Fruit fly (Drosophila melanogaster) whole organism, embryonic: ENCODE results near the gene E2f1.

ENCODE experiments used
- Aef1 ChIP-seq: fragments of 200-800 bp; sonication (Bioruptor generic); IDR thresholded peaks from 3 replicates; pipeline ENCODE4 v1.3.6; 2022; ENCODE audit warnings: missing biosample characterization, missing genetic modification characterization
- Antp ChIP-seq: fragments of 200-800 bp; sonication (Bioruptor generic); optimal IDR thresholded peaks from 3 replicates; lab custom pipeline; 2016; ENCODE audit warnings: missing biosample characterization, missing genetic modification characterization
- BEAF-32 ChIP-seq: fragments of 200-800 bp; sonication (Bioruptor generic); optimal IDR thresholded peaks from 3 replicates; lab custom pipeline; 2017; ENCODE audit warnings: missing biosample characterization, missing genetic modification characterization, mild to moderate bottlenecking, moderate library complexity, missing genetic modification reagents
- BtbVII ChIP-seq: fragments of 200-800 bp; sonication (Bioruptor generic); optimal IDR thresholded peaks from 3 replicates; lab custom pipeline; 2017; ENCODE audit warnings: missing biosample characterization, mild to moderate bottlenecking, missing genetic modification characterization
- CG10147 ChIP-seq: fragments of 200-800 bp; sonication (Bioruptor generic); optimal IDR thresholded peaks from 2 replicates; lab custom pipeline; 2019; ENCODE audit warnings: missing biosample characterization, mild to moderate bottlenecking, missing genetic modification characterization, moderate library complexity
- CG1024 ChIP-seq: fragments of 200-800 bp; sonication (Bioruptor generic); IDR thresholded peaks from 2 replicates; pipeline ENCODE4 v1.3.6; 2022; ENCODE audit warnings: missing biosample characterization, missing genetic modification characterization
- CG11093 ChIP-seq: fragments of 200-800 bp; sonication (Bioruptor generic); IDR thresholded peaks from 3 replicates; pipeline ENCODE4 v1.3.6; 2022; ENCODE audit warnings: missing biosample characterization, missing genetic modification characterization
- CG12219 ChIP-seq: fragments of 200-800 bp; sonication (Bioruptor generic); optimal IDR thresholded peaks from 3 replicates; lab custom pipeline; 2018; ENCODE audit warnings: missing biosample characterization, mild to moderate bottlenecking, missing genetic modification characterization
- CG12659 ChIP-seq: fragments of 200-800 bp; sonication (Bioruptor generic); optimal IDR thresholded peaks from 3 replicates; lab custom pipeline; 2017; ENCODE audit warnings: mild to moderate bottlenecking, missing biosample characterization, missing genetic modification reagents, missing genetic modification characterization
- CG13894 ChIP-seq: fragments of 200-800 bp; sonication (Bioruptor generic); optimal IDR thresholded peaks from 3 replicates; lab custom pipeline; 2018; ENCODE audit warnings: missing biosample characterization, mild to moderate bottlenecking, missing genetic modification characterization, moderate library complexity
- CG14860 ChIP-seq: fragments of 200-800 bp; sonication (Bioruptor generic); IDR thresholded peaks from 3 replicates; pipeline ENCODE4 v1.3.6; 2022; ENCODE audit warnings: missing biosample characterization, missing genetic modification characterization; ENCODE audit not compliant: partially characterized antibody
- CG16815 ChIP-seq: fragments of 200-800 bp; sonication (Bioruptor generic); optimal IDR thresholded peaks from 3 replicates; lab custom pipeline; 2017; ENCODE audit warnings: missing biosample characterization, mild to moderate bottlenecking, missing genetic modification characterization
- CG17186 ChIP-seq: fragments of 200-800 bp; sonication (Bioruptor generic); optimal IDR thresholded peaks from 3 replicates; lab custom pipeline; 2017; ENCODE audit warnings: missing biosample characterization, missing genetic modification reagents, missing genetic modification characterization
- CG18262 ChIP-seq: fragments of 200-800 bp; optimal IDR thresholded peaks from 3 replicates; lab custom pipeline; 2019; ENCODE audit warnings: missing biosample characterization, mild to moderate bottlenecking, missing genetic modification characterization, moderate library complexity
- CG2678 ChIP-seq: fragments of 200-800 bp; sonication (Bioruptor generic); optimal IDR thresholded peaks from 3 replicates; lab custom pipeline; 2019; ENCODE audit warnings: missing biosample characterization, mild to moderate bottlenecking, missing genetic modification characterization, moderate library complexity
- CG2712 ChIP-seq: fragments of 200-800 bp; optimal IDR thresholded peaks from 3 replicates; lab custom pipeline; 2019; ENCODE audit warnings: missing biosample characterization, mild to moderate bottlenecking, missing genetic modification characterization, moderate library complexity
- CG3065 ChIP-seq: fragments of 200-800 bp; sonication (Bioruptor generic); optimal IDR thresholded peaks from 2 replicates; lab custom pipeline; 2016; ENCODE audit warnings: missing biosample characterization, missing genetic modification characterization
- CG3281 ChIP-seq: fragments of 200-800 bp; sonication (Bioruptor generic); optimal IDR thresholded peaks from 3 replicates; lab custom pipeline; 2017; ENCODE audit warnings: missing biosample characterization, mild to moderate bottlenecking, missing genetic modification characterization
- CG3995 ChIP-seq: fragments of 200-800 bp; sonication (Bioruptor generic); optimal IDR thresholded peaks from 3 replicates; lab custom pipeline; 2016; ENCODE audit warnings: missing biosample characterization, missing genetic modification characterization
- CG4707 ChIP-seq: fragments of 200-800 bp; sonication (Bioruptor generic); optimal IDR thresholded peaks from 2 replicates; lab custom pipeline; 2018; ENCODE audit warnings: missing biosample characterization, mild to moderate bottlenecking, missing genetic modification characterization, moderate library complexity
- CG6254 ChIP-seq: fragments of 200-800 bp; sonication (Bioruptor generic); optimal IDR thresholded peaks from 3 replicates; lab custom pipeline; 2017; ENCODE audit warnings: mild to moderate bottlenecking, missing biosample characterization, missing genetic modification reagents, missing genetic modification characterization
- CG6854 ChIP-seq: fragments of 200-800 bp; sonication (Bioruptor generic); optimal IDR thresholded peaks from 3 replicates; lab custom pipeline; 2017; ENCODE audit warnings: missing biosample characterization, mild to moderate bottlenecking, missing genetic modification characterization
- CG7786 ChIP-seq: fragments of 200-800 bp; sonication (Bioruptor generic); optimal IDR thresholded peaks from 2 replicates; lab custom pipeline; 2016; ENCODE audit warnings: missing biosample characterization, missing genetic modification characterization
- CG8765 ChIP-seq: fragments of 200-800 bp; sonication (Bioruptor generic); IDR thresholded peaks from 2 replicates; pipeline ENCODE4 v1.3.6; 2022; ENCODE audit warnings: missing biosample characterization, missing genetic modification characterization
- CG9437 ChIP-seq: fragments of 200-800 bp; sonication (Bioruptor generic); optimal IDR thresholded peaks from 2 replicates; lab custom pipeline; 2018; ENCODE audit warnings: missing biosample characterization, mild to moderate bottlenecking, missing genetic modification characterization
- CHES-1-like ChIP-seq: fragments of 200-800 bp; sonication (Bioruptor generic); optimal IDR thresholded peaks from 2 replicates; lab custom pipeline; 2016; ENCODE audit warnings: missing biosample characterization, missing genetic modification characterization
- CkIIα-i1 ChIP-seq: fragments of 200-800 bp; sonication (Bioruptor generic); IDR thresholded peaks from 2 replicates; pipeline ENCODE4 v1.3.6; 2022; ENCODE audit warnings: missing biosample characterization, missing genetic modification characterization
- CoRest ChIP-seq: fragments of 200-800 bp; sonication (Bioruptor generic); optimal IDR thresholded peaks from 3 replicates; lab custom pipeline; 2018; ENCODE audit warnings: missing biosample characterization, mild to moderate bottlenecking, missing genetic modification characterization, moderate library complexity
- Dip2 ChIP-seq: fragments of 200-800 bp; sonication (Bioruptor generic); IDR thresholded peaks from 2 replicates; pipeline ENCODE4 v1.3.6; 2022; ENCODE audit warnings: missing biosample characterization, missing genetic modification characterization
- Elba2 ChIP-seq: fragments of 200-800 bp; sonication (Bioruptor generic); optimal IDR thresholded peaks from 3 replicates; lab custom pipeline; 2016; ENCODE audit warnings: missing biosample characterization, missing genetic modification characterization
- Fer1 ChIP-seq: fragments of 200-800 bp; sonication (Bioruptor generic); optimal IDR thresholded peaks from 2 replicates; lab custom pipeline; 2017; ENCODE audit warnings: missing biosample characterization, mild to moderate bottlenecking, missing genetic modification characterization
- Gsc ChIP-seq: fragments of 200-800 bp; sonication (Bioruptor generic); IDR thresholded peaks from 2 replicates; pipeline ENCODE4 v1.3.6; 2022; ENCODE audit warnings: missing biosample characterization, missing genetic modification characterization
- H2.0 ChIP-seq: fragments of 200-800 bp; sonication (Bioruptor generic); IDR thresholded peaks from 2 replicates; pipeline ENCODE4 v1.3.6; 2022; ENCODE audit warnings: missing biosample characterization, missing genetic modification characterization
- HLH3B ChIP-seq: fragments of 200-800 bp; sonication (Bioruptor generic); IDR thresholded peaks from 2 replicates; pipeline ENCODE4 v1.3.6; 2022; ENCODE audit warnings: missing biosample characterization, missing genetic modification characterization
- Hmx ChIP-seq: fragments of 200-800 bp; sonication (Bioruptor generic); optimal IDR thresholded peaks from 2 replicates; lab custom pipeline; 2016; ENCODE audit warnings: missing biosample characterization, missing genetic modification characterization
- Nf-YB ChIP-seq: fragments of 200-800 bp; sonication (Bioruptor generic); optimal IDR thresholded peaks from 3 replicates; lab custom pipeline; 2019; ENCODE audit warnings: missing biosample characterization, mild to moderate bottlenecking, missing genetic modification characterization, moderate library complexity
- Sin3A ChIP-seq: fragments of >200 bp; optimal IDR thresholded peaks from 2 replicates; lab custom pipeline; 2018
- Tbp ChIP-seq: fragments of >200 bp; optimal IDR thresholded peaks from 2 replicates; lab custom pipeline; 2018; ENCODE audit warnings: missing biosample characterization, missing genetic modification characterization
- ap ChIP-seq: fragments of 200-800 bp; sonication (Bioruptor generic); IDR thresholded peaks from 2 replicates; pipeline ENCODE4 v1.3.6; 2022; ENCODE audit warnings: missing biosample characterization, missing genetic modification characterization
- ara ChIP-seq: fragments of 200-800 bp; sonication (Bioruptor generic); IDR thresholded peaks from 2 replicates; pipeline ENCODE4 v1.3.6; 2022; ENCODE audit warnings: missing biosample characterization, missing genetic modification characterization
- bsh ChIP-seq, 2 experiments: fragments of 200-800 bp; sonication (Bioruptor generic); optimal IDR thresholded peaks; 2 replicates each; lab custom pipeline; 2017 to 2018; ENCODE audit warnings: mild to moderate bottlenecking in 2 of 2, missing biosample characterization in 2 of 2, missing genetic modification characterization in 2 of 2, moderate library complexity in 1 of 2
- cg ChIP-seq: fragments of 200-800 bp; sonication (Bioruptor generic); optimal IDR thresholded peaks from 3 replicates; lab custom pipeline; 2019; ENCODE audit warnings: missing biosample characterization, mild to moderate bottlenecking, missing genetic modification characterization, moderate library complexity
- disco-r ChIP-seq: fragments of 200-800 bp; sonication (Bioruptor generic); optimal IDR thresholded peaks from 2 replicates; lab custom pipeline; 2016; ENCODE audit warnings: missing biosample characterization, missing genetic modification characterization
- fd3F ChIP-seq: fragments of 200-800 bp; sonication (Bioruptor generic); optimal IDR thresholded peaks from 2 replicates; lab custom pipeline; 2018; ENCODE audit warnings: missing biosample characterization, mild to moderate bottlenecking, missing genetic modification characterization, moderate library complexity
- gsb ChIP-seq: fragments of 200-800 bp; sonication (Bioruptor generic); IDR thresholded peaks from 2 replicates; pipeline ENCODE4 v1.3.6; 2022; ENCODE audit warnings: missing biosample characterization, missing genetic modification characterization
- her ChIP-seq: fragments of 200-800 bp; sonication (Bioruptor generic); optimal IDR thresholded peaks from 2 replicates; lab custom pipeline; 2016; ENCODE audit warnings: missing biosample characterization, missing genetic modification characterization
- jigr1 ChIP-seq: fragments of 200-800 bp; sonication (Bioruptor generic); IDR thresholded peaks from 3 replicates; pipeline ENCODE4 v1.3.6; 2022; ENCODE audit warnings: missing biosample characterization, missing genetic modification characterization
- pzg ChIP-seq: fragments of 200-800 bp; sonication (Bioruptor generic); optimal IDR thresholded peaks from 3 replicates; lab custom pipeline; 2018; ENCODE audit warnings: missing biosample characterization, mild to moderate bottlenecking, missing genetic modification characterization, moderate library complexity
- sqz ChIP-seq: fragments of 200-800 bp; sonication (Bioruptor generic); optimal IDR thresholded peaks from 3 replicates; lab custom pipeline; 2018; ENCODE audit warnings: missing biosample characterization, mild to moderate bottlenecking, missing genetic modification characterization
- stc ChIP-seq: fragments of 200-800 bp; sonication (Bioruptor generic); IDR thresholded peaks from 2 replicates; pipeline ENCODE4 v1.3.6; 2022; ENCODE audit warnings: missing biosample characterization, missing genetic modification characterization
- tgo ChIP-seq: fragments of 200-800 bp; sonication (Bioruptor generic); IDR thresholded peaks from 3 replicates; pipeline ENCODE4 v1.3.6; 2022; ENCODE audit warnings: missing biosample characterization, missing genetic modification characterization
- trem ChIP-seq: fragments of 200-800 bp; optimal IDR thresholded peaks from 3 replicates; lab custom pipeline; 2019; ENCODE audit warnings: missing biosample characterization, mild to moderate bottlenecking, missing genetic modification characterization, moderate library complexity
- trh ChIP-seq: fragments of 200-800 bp; sonication (Bioruptor generic); optimal IDR thresholded peaks from 2 replicates; lab custom pipeline; 2016; ENCODE audit warnings: missing biosample characterization, missing genetic modification characterization

The E2f1 gene

DNA sequence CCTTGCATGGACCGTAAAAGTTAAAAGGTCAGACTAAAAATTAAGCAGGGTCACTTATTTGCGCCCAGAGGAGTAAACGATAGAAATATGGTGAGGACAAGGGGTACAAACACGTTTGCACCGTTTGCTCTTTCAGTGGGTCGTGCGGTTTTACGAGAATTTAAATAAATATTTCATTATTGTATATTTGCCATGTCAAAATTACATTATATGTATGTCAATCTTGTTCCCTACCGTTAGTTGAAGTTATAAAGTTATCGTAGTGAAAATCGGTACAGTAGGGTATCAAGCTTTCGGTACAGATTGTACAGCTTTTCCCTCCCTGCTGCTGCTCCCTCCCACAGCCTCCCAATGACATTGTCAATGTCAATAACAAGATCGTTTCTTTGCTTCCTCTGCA, 62.8 kb downstream of the E2f1 start (continued):
- TF ChIP-seq fd3F (GFP tag; lab: Kevin White, UChicago) (no peak), ap (GFP tag; lab: Robert Waterston, UW) (no peak), CG17186 (GFP tag; lab: Kevin White, UChicago) (no peak), Antp (GFP tag; lab: Kevin White, UChicago) (no peak), CG6854 (GFP tag; lab: Kevin White, UChicago) (no peak), CG12659 (GFP tag; lab: Kevin White, UChicago) (peak; percentile 10), CHES-1-like (GFP tag; lab: Kevin White, UChicago) (no peak), CG2712 (peak; percentile 34), sqz (no peak), CG18262 (tag; lab: Kevin White, UChicago) (peak; percentile 31), Dip2 (GFP tag; lab: Robert Waterston, UW) (no peak), CG3065 (no peak), Fer1 (no peak), her (GFP tag; lab: Kevin White, UChicago) (no peak), Sin3A (lab: Kevin White, UChicago) (no peak), trh (GFP tag; lab: Kevin White, UChicago) (no peak), Tbp (GFP tag; lab: Kevin White, UChicago) (no peak), stc (no peak), disco-r (no peak), CG2678 (tag; lab: Kevin White, UChicago) (peak; percentile 21), BtbVII (GFP tag; lab: Kevin White, UChicago) (no peak), Gsc (no peak), CkIIα-i1 (GFP tag; lab: Robert Waterston, UW) (no peak), tgo (GFP tag; lab: Robert Waterston, UW) (no peak), CG7786 (GFP tag; lab: Kevin White, UChicago) (no peak), CG12219 (GFP tag; lab: Kevin White, UChicago) (peak; percentile 23), gsb (GFP tag; lab: Robert Waterston, UW) (no peak), CG14860 (GFP tag; lab: Robert Waterston, UW) (no peak), CG10147 (GFP tag; lab: Kevin White, UChicago) (no peak), CG11093 (GFP tag; lab: Robert Waterston, UW) (no peak), CG6254 (GFP tag; lab: Kevin White, UChicago) (no peak), BEAF-32 (GFP tag; lab: Kevin White, UChicago) (no peak), CG8765 (GFP tag; lab: Robert Waterston, UW) (no peak), CG16815 (GFP tag; lab: Kevin White, UChicago) (no peak), bsh (GFP tag; optimal IDR thresholded peaks at IDR 0.05; lab: Kevin White, UChicago) (peak in 1 of 2 experiments; percentile 63), Hmx (GFP tag; lab: Kevin White, UChicago) (no peak), CoRest (peak; percentile 14), HLH3B (GFP tag; lab: Robert Waterston, UW) (0 out of 2 replicates have a peak, but pooled peaks have one; percentile 40), trem (tag; lab: Kevin White, UChicago) (peak; percentile 12), CG3995 (GFP tag; lab: Kevin White, UChicago) (no peak), cg (GFP tag; lab: Kevin White, UChicago) (no peak), jigr1 (GFP tag; lab: Robert Waterston, UW) (no peak), ara (no peak), CG4707 (no peak), CG3281 (GFP tag; lab: Kevin White, UChicago) (no peak), CG13894 (tag; lab: Kevin White, UChicago) (no peak), H2.0 (GFP tag; lab: Robert Waterston, UW) (no peak), pzg (no peak), Elba2 (no peak), Aef1 (GFP tag; lab: Robert Waterston, UW) (no peak), CG1024 (GFP tag; lab: Robert Waterston, UW) (no peak), CG9437 (GFP tag; lab: Kevin White, UChicago) (no peak), Nf-YB (GFP tag; lab: Kevin White, UChicago) (no peak)
